In genomic region chrX:1598061-1598690, ce11 we compare ENCODE assay signal across 5 worm cellular contexts.
TF ChIP-seq lines count a peak whose summit lies in the region.

No protein-coding gene starts in this region.

TF ChIP-seq in whole organism, L1 larva, 84 proteins besides CTCF, POLR2A, EP300 and RAD21:
- TF ChIP-seq hpl-2 (GFP tag; optimal IDR thresholded peaks at IDR 0.05; lab: Kevin White, UChicago) (no peak), lin-35 (GFP tag; optimal IDR thresholded peaks at IDR 0.05; lab: Kevin White, UChicago) (no peak), nhr-77 (tag; optimal IDR thresholded peaks at IDR 0.05; lab: Kevin White, UChicago) (no peak), ama-1 (optimal IDR thresholded peaks at IDR 0.05; lab: Kevin White, UChicago) (no peak), ets-5 (GFP tag; IDR thresholded peaks at IDR 0.05; lab: Robert Waterston, UW) (no peak), alr-1 (tag; optimal IDR thresholded peaks at IDR 0.05; lab: Kevin White, UChicago; ENCODE audit: borderline replicate concordance) (no peak), efl-1 (optimal IDR thresholded peaks at IDR 0.05; lab: Kevin White, UChicago) (no peak), efl-1 (GFP tag; optimal IDR thresholded peaks at IDR 0.05 in 1 of 2; lab: Kevin White, UChicago) (no peak), lin-14 (GFP tag; optimal IDR thresholded peaks at IDR 0.05; lab: Kevin White, UChicago) (peak; percentile 43), unc-86 (tag; optimal IDR thresholded peaks at IDR 0.05; lab: Kevin White, UChicago) (peak; percentile 1)

TF ChIP-seq in whole organism, L3 larva, 47 proteins besides CTCF, POLR2A, EP300 and RAD21:
- TF ChIP-seq fkh-2 (tag; optimal IDR thresholded peaks at IDR 0.05; lab: Kevin White, UChicago) (no peak), nhr-237 (tag; optimal IDR thresholded peaks at IDR 0.05; lab: Kevin White, UChicago) (no peak), nfya-1 (tag; optimal IDR thresholded peaks at IDR 0.05; lab: Kevin White, UChicago; ENCODE audit: insufficient read depth) (peak; percentile 76), ztf-11 (tag; optimal IDR thresholded peaks at IDR 0.05; lab: Kevin White, UChicago) (no peak)

TF ChIP-seq in whole organism, late embryonic, 69 proteins besides CTCF, POLR2A, EP300 and RAD21:
- TF ChIP-seq pha-4 (tag; optimal IDR thresholded peaks at IDR 0.05; lab: Kevin White, UChicago) (no peak), ttx-3 (tag; optimal IDR thresholded peaks at IDR 0.05; lab: Kevin White, UChicago) (no peak), hlh-15 (tag; optimal IDR thresholded peaks at IDR 0.05; lab: Kevin White, UChicago) (no peak), nfya-1 (tag; optimal IDR thresholded peaks at IDR 0.05; lab: Kevin White, UChicago) (peak; percentile 90), pha-2 (tag; optimal IDR thresholded peaks at IDR 0.05; lab: Kevin White, UChicago) (no peak), unc-42 (tag; optimal IDR thresholded peaks at IDR 0.05; lab: Kevin White, UChicago) (peak; percentile 51), lin-11 (tag; optimal IDR thresholded peaks at IDR 0.05; lab: Kevin White, UChicago) (no peak)

TF ChIP-seq in whole organism, mixed stage, embryonic, 35 proteins besides CTCF, POLR2A, EP300 and RAD21:
- TF ChIP-seq elt-3 (tag; optimal IDR thresholded peaks at IDR 0.05; lab: Kevin White, UChicago): no peak
- no peak for TF ChIP-seq ceh-39 (tag; optimal IDR thresholded peaks at IDR 0.05; lab: Kevin White, UChicago)
- TF ChIP-seq ces-1 (GFP tag; optimal IDR thresholded peaks at IDR 0.05; lab: Kevin White, UChicago): peak; percentile 81

TF ChIP-seq in whole organism, young adult, 124 proteins besides CTCF, POLR2A, EP300 and RAD21:
- TF ChIP-seq egrh-3 (GFP tag; IDR thresholded peaks at IDR 0.05; lab: Robert Waterston, UW): no peak
- no peak for TF ChIP-seq zim-3 (tag; optimal IDR thresholded peaks at IDR 0.05; lab: Kevin White, UChicago)
- TF ChIP-seq ceh-27 (GFP tag; optimal IDR thresholded peaks at IDR 0.05; lab: Kevin White, UChicago): peak; percentile 64
- no peak for TF ChIP-seq ceh-58 (GFP tag; IDR thresholded peaks at IDR 0.05; lab: Robert Waterston, UW)
